Worm (Caenorhabditis elegans): Measurements from ENCODE around the gene R02F2.6.

DNA sequence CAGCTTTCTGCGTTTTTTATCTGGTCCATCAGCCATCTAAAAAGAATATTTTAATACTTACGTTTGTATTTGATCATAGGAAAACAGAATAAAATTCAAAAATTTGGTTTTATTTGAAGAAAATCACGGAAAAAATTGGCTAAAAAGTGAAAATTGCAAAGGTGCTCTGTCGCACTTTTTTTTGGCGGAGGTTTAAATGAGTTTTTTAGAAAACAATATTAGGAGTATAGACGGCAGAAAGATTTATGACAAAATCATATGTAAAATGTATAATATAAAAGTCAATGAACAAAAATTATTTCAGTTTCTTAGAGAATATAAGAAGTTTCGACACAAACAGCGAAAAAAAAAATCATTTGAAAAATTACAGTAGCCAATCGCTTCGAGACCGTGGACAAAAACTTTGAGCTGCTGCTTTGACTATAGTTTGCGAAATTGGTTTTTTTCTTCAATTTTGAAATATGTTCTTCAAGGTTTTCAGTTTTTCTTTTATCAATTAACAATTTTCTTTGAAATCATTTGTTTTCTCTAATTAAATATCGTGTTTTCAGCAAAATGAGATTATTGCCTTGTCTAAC is 5.1 kb upstream of the R02F2.6 start, which contains the start of the genes R02F2.7 and R02F2.4:
- TF ChIP-seq ama-1 (optimal IDR thresholded peaks at IDR 0.05) (no peak), tbx-37 (GFP tag; conservative IDR thresholded peaks at IDR 0.05) (no peak), tra-4 (tag; optimal IDR thresholded peaks at IDR 0.05) (no peak), tbx-11 (GFP tag; IDR thresholded peaks at IDR 0.05) (no peak)
